Fruit fly (Drosophila melanogaster): ENCODE measurements around the gene Sec20.

Gene Sec20

dm6 chr3R:5778731-5779593 lies 45.4 kb downstream of the Sec20 start, which contains the start of gene jagn:
Gene jagn (plus strand): TSS chr3R:5779315.
- TF ChIP-seq CG5204 (GFP tag; optimal IDR thresholded peaks at IDR 0.05) (no peak), Crg-1 (GFP tag; optimal IDR thresholded peaks at IDR 0.05) (peak; percentile 29), pad (GFP tag; optimal IDR thresholded peaks at IDR 0.05) (peak; percentile 99), CG14711 (tag; optimal IDR thresholded peaks at IDR 0.05) (no peak), tj (GFP tag; optimal IDR thresholded peaks at IDR 0.05) (peak; percentile 28), CG12768 (GFP tag; optimal IDR thresholded peaks at IDR 0.05) (no peak), CG7101 (tag; optimal IDR thresholded peaks at IDR 0.05) (peak; percentile 44), Mnt (GFP tag; optimal IDR thresholded peaks at IDR 0.05) (peak; percentile 54), bab1 (GFP tag; optimal IDR thresholded peaks at IDR 0.05) (peak; percentile 59), cic (GFP tag; optimal IDR thresholded peaks at IDR 0.05) (no peak), toe (GFP tag; optimal IDR thresholded peaks at IDR 0.05) (peak; percentile 83), cnc (optimal IDR thresholded peaks at IDR 0.05) (no peak), Hr96 (GFP tag; optimal IDR thresholded peaks at IDR 0.05) (peak; percentile 72), ovo (GFP tag; optimal IDR thresholded peaks at IDR 0.05) (peak; percentile 96), CG11617 (GFP tag; optimal IDR thresholded peaks at IDR 0.05) (peak; percentile 45), CG7045 (GFP tag; optimal IDR thresholded peaks at IDR 0.05) (peak; percentile 49), Clk (GFP tag; optimal IDR thresholded peaks at IDR 0.05) (no peak), CG1620 (GFP tag; optimal IDR thresholded peaks at IDR 0.05) (peak; percentile 55), kay (GFP tag; ENCODE audit: borderline replicate concordance) (no peak), CG33017 (tag; optimal IDR thresholded peaks at IDR 0.05) (no peak)

- TF ChIP-seq CG12768 (GFP tag; optimal IDR thresholded peaks at IDR 0.05) (peak; percentile 25), pad (GFP tag; optimal IDR thresholded peaks at IDR 0.05) (no peak), CG5204 (GFP tag; optimal IDR thresholded peaks at IDR 0.05) (peak; percentile 28)
Observed at dm6 chr3R:5772433-5772832, 51.9 kb downstream of the Sec20 start.

Measured in whole organism, adult.